Fruit fly (Drosophila melanogaster) whole organism, pupa: ENCODE measurements around the gene Acbp3.

Experiments used
- CG10348 ChIP-seq: fragments of 200-800 bp; sonication (Bioruptor generic); IDR thresholded peaks from 2 replicates; pipeline ENCODE4 v1.3.6; 2022; ENCODE audit warnings: missing biosample characterization, missing genetic modification characterization
- CG12605 ChIP-seq: fragments of 200-800 bp; sonication (Bioruptor generic); IDR thresholded peaks from 2 replicates; pipeline ENCODE4 v1.3.6; 2022; ENCODE audit warnings: missing biosample characterization, missing genetic modification characterization
- CG13204 ChIP-seq: fragments of 200-800 bp; sonication (Bioruptor generic); optimal IDR thresholded peaks from 2 replicates; lab custom pipeline; 2018; ENCODE audit warnings: missing biosample characterization, mild to moderate bottlenecking, missing genetic modification characterization, moderate library complexity
- CG14655 ChIP-seq: fragments of 200-800 bp; sonication (Bioruptor generic); optimal IDR thresholded peaks from 3 replicates; lab custom pipeline; 2017; ENCODE audit warnings: mild to moderate bottlenecking, missing biosample characterization, missing genetic modification reagents, missing genetic modification characterization
- CG15710 ChIP-seq: fragments of 200-800 bp; sonication (Bioruptor generic); optimal IDR thresholded peaks from 2 replicates; lab custom pipeline; 2018; ENCODE audit warnings: missing biosample characterization, mild to moderate bottlenecking, missing genetic modification characterization, moderate library complexity
- CG17806 ChIP-seq: fragments of 200-800 bp; sonication (Bioruptor generic); optimal IDR thresholded peaks from 2 replicates; lab custom pipeline; 2018; ENCODE audit warnings: missing biosample characterization, mild to moderate bottlenecking, missing genetic modification characterization, moderate library complexity
- CG32121 ChIP-seq: fragments of 200-800 bp; sonication (Bioruptor generic); IDR thresholded peaks from 2 replicates; pipeline ENCODE4 v1.3.6; 2022; ENCODE audit warnings: missing biosample characterization, missing genetic modification characterization
- CG34367 ChIP-seq: fragments of 200-800 bp; sonication (Bioruptor generic); optimal IDR thresholded peaks from 2 replicates; lab custom pipeline; 2018; ENCODE audit warnings: missing biosample characterization, mild to moderate bottlenecking, missing genetic modification characterization
- CG4496 ChIP-seq: fragments of 200-800 bp; sonication (Bioruptor generic); IDR thresholded peaks from 3 replicates; pipeline ENCODE4 v1.3.6; 2022; ENCODE audit warnings: missing biosample characterization, missing genetic modification characterization
- CG8159 ChIP-seq: fragments of 200-800 bp; sonication (Bioruptor generic); optimal IDR thresholded peaks from 3 replicates; lab custom pipeline; 2018; ENCODE audit warnings: missing biosample characterization, mild to moderate bottlenecking, missing genetic modification characterization, moderate library complexity
- CG8301 ChIP-seq: fragments of 200-800 bp; sonication (Bioruptor generic); optimal IDR thresholded peaks from 2 replicates; lab custom pipeline; 2018; ENCODE audit warnings: missing biosample characterization, mild to moderate bottlenecking, missing genetic modification characterization
- CG9948 ChIP-seq: fragments of 200-800 bp; sonication (Bioruptor generic); optimal IDR thresholded peaks from 2 replicates; lab custom pipeline; 2018; ENCODE audit warnings: missing biosample characterization, mild to moderate bottlenecking, missing genetic modification characterization, moderate library complexity
- D1 ChIP-seq: fragments of 200-800 bp; sonication (Bioruptor generic); optimal IDR thresholded peaks from 2 replicates; lab custom pipeline; 2018; ENCODE audit warnings: missing biosample characterization, mild to moderate bottlenecking, missing genetic modification characterization, moderate library complexity
- EcR ChIP-seq: fragments of 200-800 bp; sonication (Bioruptor generic); optimal IDR thresholded peaks from 3 replicates; lab custom pipeline; 2019; ENCODE audit warnings: missing biosample characterization, missing genetic modification characterization, mild to moderate bottlenecking, moderate library complexity, missing genetic modification reagents
- Ets98B ChIP-seq: fragments of 200-800 bp; sonication (Bioruptor generic); IDR thresholded peaks from 2 replicates; pipeline ENCODE4 v1.3.6; 2022; ENCODE audit warnings: missing biosample characterization, missing genetic modification characterization
- Pif1A ChIP-seq: fragments of 200-800 bp; sonication (Bioruptor generic); optimal IDR thresholded peaks from 3 replicates; lab custom pipeline; 2016; ENCODE audit warnings: missing biosample characterization, missing genetic modification characterization
- Pif1B ChIP-seq: fragments of 200-800 bp; sonication (Bioruptor generic); optimal IDR thresholded peaks from 3 replicates; lab custom pipeline; 2016; ENCODE audit warnings: missing biosample characterization, missing genetic modification characterization
- Snoo ChIP-seq: fragments of 200-800 bp; sonication (Bioruptor generic); optimal IDR thresholded peaks from 3 replicates; lab custom pipeline; 2017; ENCODE audit warnings: missing biosample characterization, mild to moderate bottlenecking, missing genetic modification characterization, inconsistent platforms
- fd96Ca ChIP-seq: fragments of 200-800 bp; sonication (Bioruptor generic); IDR thresholded peaks from 3 replicates; pipeline ENCODE4 v1.3.6; 2022; ENCODE audit warnings: missing biosample characterization, missing genetic modification characterization
- gl ChIP-seq: fragments of 200-800 bp; sonication (Bioruptor generic); optimal IDR thresholded peaks from 2 replicates; lab custom pipeline; 2018; ENCODE audit warnings: missing biosample characterization, mild to moderate bottlenecking, missing genetic modification characterization
- rn ChIP-seq: fragments of 200-800 bp; sonication (Bioruptor generic); IDR thresholded peaks from 2 replicates; pipeline ENCODE4 v1.3.6; 2022; ENCODE audit warnings: missing biosample characterization, missing genetic modification characterization

The Acbp3 gene

dm6 chr3L:7130574-7130973 is at the start of gene Acbp3:
Gene Acbp3 (plus strand): TSS chr3L:7130874.
- no peak for TF ChIP-seq CG34367 (tag; lab: Kevin White, UChicago)
- TF ChIP-seq CG4496 (GFP tag; lab: Robert Waterston, UW), result no peak
- TF ChIP-seq Pif1B (GFP tag; lab: Kevin White, UChicago), result no peak
- no peak for TF ChIP-seq CG8159 (tag; lab: Kevin White, UChicago)
- TF ChIP-seq CG12605 (GFP tag; lab: Robert Waterston, UW), result no peak
- no peak for TF ChIP-seq CG15710 (tag; lab: Kevin White, UChicago)
- TF ChIP-seq Snoo (tag; lab: Kevin White, UChicago), result no peak
- TF ChIP-seq D1 (tag; lab: Kevin White, UChicago), result no peak
- no peak for TF ChIP-seq CG17806 (tag; lab: Kevin White, UChicago)
- TF ChIP-seq CG10348 (GFP tag; lab: Robert Waterston, UW), result no peak
- TF ChIP-seq Pif1A (GFP tag; lab: Kevin White, UChicago), result no peak
- no peak for TF ChIP-seq gl (tag; lab: Kevin White, UChicago)
- TF ChIP-seq CG9948 (tag; lab: Kevin White, UChicago), result no peak
- no peak for TF ChIP-seq rn
- TF ChIP-seq EcR, result no peak
- no peak for TF ChIP-seq CG32121 (GFP tag; lab: Robert Waterston, UW)
- no peak for TF ChIP-seq CG13204 (GFP tag; lab: Kevin White, UChicago)
- TF ChIP-seq CG8301 (tag; lab: Kevin White, UChicago), result no peak
- TF ChIP-seq CG14655 (GFP tag; lab: Kevin White, UChicago), result no peak
- TF ChIP-seq fd96Ca (GFP tag; lab: Robert Waterston, UW), result no peak

- TF ChIP-seq CG4496 (GFP tag; lab: Robert Waterston, UW) (0 out of 3 replicates have a peak, but pooled peaks have one; percentile 19), CG15710 (tag; lab: Kevin White, UChicago) (no peak), Ets98B (GFP tag; lab: Robert Waterston, UW) (no peak), Pif1A (GFP tag; lab: Kevin White, UChicago) (no peak)
Measured at dm6 chr3L:7082168-7082567, 48.5 kb upstream of the Acbp3 start.

- TF ChIP-seq Pif1B (GFP tag; lab: Kevin White, UChicago) (no peak), CG17806 (tag; lab: Kevin White, UChicago) (no peak), CG8159 (tag; lab: Kevin White, UChicago) (no peak)
Measured at dm6 chr3L:7086093-7086492, 44.6 kb upstream of the Acbp3 start.

- TF ChIP-seq rn (no peak), CG17806 (tag; lab: Kevin White, UChicago) (no peak), CG10348 (GFP tag; lab: Robert Waterston, UW) (no peak), Pif1B (GFP tag; lab: Kevin White, UChicago) (no peak), CG13204 (GFP tag; lab: Kevin White, UChicago) (no peak), Ets98B (GFP tag; lab: Robert Waterston, UW) (no peak), Pif1A (GFP tag; lab: Kevin White, UChicago) (no peak), CG14655 (GFP tag; lab: Kevin White, UChicago) (no peak)
Measured at dm6 chr3L:7086558-7087059, 44.1 kb upstream of the Acbp3 start, which contains the start of gene Cpr65Ea. Gene Cpr65Ea (minus strand): TSS chr3L:7086608.

- TF ChIP-seq Ets98B (GFP tag; lab: Robert Waterston, UW), result no peak
- no peak for TF ChIP-seq D1 (tag; lab: Kevin White, UChicago)
- no peak for TF ChIP-seq CG10348 (GFP tag; lab: Robert Waterston, UW)
- TF ChIP-seq gl (tag; lab: Kevin White, UChicago), result no peak
- no peak for TF ChIP-seq fd96Ca (GFP tag; lab: Robert Waterston, UW)
- TF ChIP-seq CG9948 (tag; lab: Kevin White, UChicago), result peak; percentile 38
- TF ChIP-seq CG4496 (GFP tag; lab: Robert Waterston, UW), result no peak
- TF ChIP-seq Pif1B (GFP tag; lab: Kevin White, UChicago), result no peak
- peak; percentile 66 for TF ChIP-seq CG8159 (tag; lab: Kevin White, UChicago)
- no peak for TF ChIP-seq CG12605 (GFP tag; lab: Robert Waterston, UW)
- peak; percentile 28 for TF ChIP-seq CG14655 (GFP tag; lab: Kevin White, UChicago)
- no peak for TF ChIP-seq CG32121 (GFP tag; lab: Robert Waterston, UW)
- TF ChIP-seq CG17806 (tag; lab: Kevin White, UChicago), result peak; percentile 48
- no peak for TF ChIP-seq EcR
- TF ChIP-seq CG8301 (tag; lab: Kevin White, UChicago), result no peak
- TF ChIP-seq CG13204 (GFP tag; lab: Kevin White, UChicago), result no peak
- TF ChIP-seq rn, result no peak
- TF ChIP-seq Pif1A (GFP tag; lab: Kevin White, UChicago), result no peak
- no peak for TF ChIP-seq CG34367 (tag; lab: Kevin White, UChicago)
- TF ChIP-seq CG15710 (tag; lab: Kevin White, UChicago), result peak; percentile 49
- no peak for TF ChIP-seq Snoo (tag; lab: Kevin White, UChicago)
Measured at dm6 chr3L:7087347-7087746, 43.3 kb upstream of the Acbp3 start.

dm6 chr3L:7088687-7089086 is 42.0 kb upstream of the Acbp3 start, which contains the start of gene Cpr65Eb:
Gene Cpr65Eb (minus strand): TSS chr3L:7088787.
- TF ChIP-seq fd96Ca (GFP tag; lab: Robert Waterston, UW) (no peak), CG13204 (GFP tag; lab: Kevin White, UChicago) (no peak), CG34367 (tag; lab: Kevin White, UChicago) (no peak), CG12605 (GFP tag; lab: Robert Waterston, UW) (no peak), CG9948 (tag; lab: Kevin White, UChicago) (no peak), CG8159 (tag; lab: Kevin White, UChicago) (no peak), D1 (tag; lab: Kevin White, UChicago) (no peak), rn (no peak), Pif1A (GFP tag; lab: Kevin White, UChicago) (no peak), gl (tag; lab: Kevin White, UChicago) (no peak), Pif1B (GFP tag; lab: Kevin White, UChicago) (no peak), CG15710 (tag; lab: Kevin White, UChicago) (no peak), CG10348 (GFP tag; lab: Robert Waterston, UW) (no peak), Snoo (tag; lab: Kevin White, UChicago) (no peak), CG4496 (GFP tag; lab: Robert Waterston, UW) (no peak), CG8301 (tag; lab: Kevin White, UChicago) (no peak)
